Fruit fly (Drosophila melanogaster) whole organism, embryonic: ENCODE results near the gene dnc.

Experiments
- Bdp1 ChIP-seq: fragments of 200-800 bp; sonication (Bioruptor generic); optimal IDR thresholded peaks from 3 replicates; lab custom pipeline; 2016; ENCODE audit warnings: missing biosample characterization, missing genetic modification characterization
- Bteb2 ChIP-seq: fragments of 200-800 bp; sonication (Bioruptor generic); optimal IDR thresholded peaks from 2 replicates; lab custom pipeline; 2016; ENCODE audit warnings: missing biosample characterization, missing genetic modification characterization
- CG10147 ChIP-seq: fragments of 200-800 bp; sonication (Bioruptor generic); optimal IDR thresholded peaks from 2 replicates; lab custom pipeline; 2019; ENCODE audit warnings: missing biosample characterization, mild to moderate bottlenecking, missing genetic modification characterization, moderate library complexity
- CG11093 ChIP-seq: fragments of 200-800 bp; sonication (Bioruptor generic); IDR thresholded peaks from 3 replicates; pipeline ENCODE4 v1.3.6; 2022; ENCODE audit warnings: missing biosample characterization, missing genetic modification characterization
- CG11695 ChIP-seq: fragments of 200-800 bp; sonication (Bioruptor generic); IDR thresholded peaks from 3 replicates; pipeline ENCODE4 v1.3.6; 2022; ENCODE audit warnings: missing biosample characterization, missing genetic modification characterization
- CG12219 ChIP-seq: fragments of 200-800 bp; sonication (Bioruptor generic); optimal IDR thresholded peaks from 3 replicates; lab custom pipeline; 2018; ENCODE audit warnings: missing biosample characterization, mild to moderate bottlenecking, missing genetic modification characterization
- CG12942 ChIP-seq: fragments of 200-800 bp; sonication (Bioruptor generic); optimal IDR thresholded peaks from 3 replicates; lab custom pipeline; 2016; ENCODE audit warnings: missing biosample characterization, missing genetic modification characterization
- CG13123 ChIP-seq: fragments of 200-800 bp; sonication (Bioruptor generic); optimal IDR thresholded peaks from 2 replicates; lab custom pipeline; 2016; ENCODE audit warnings: missing biosample characterization, missing genetic modification characterization
- CG14667 ChIP-seq: fragments of 200-800 bp; sonication (Bioruptor generic); IDR thresholded peaks from 2 replicates; pipeline ENCODE4 v1.3.6; 2022; ENCODE audit warnings: missing biosample characterization, missing genetic modification characterization
- CG16815 ChIP-seq: fragments of 200-800 bp; sonication (Bioruptor generic); optimal IDR thresholded peaks from 3 replicates; lab custom pipeline; 2017; ENCODE audit warnings: missing biosample characterization, mild to moderate bottlenecking, missing genetic modification characterization
- CG2712 ChIP-seq: fragments of 200-800 bp; optimal IDR thresholded peaks from 3 replicates; lab custom pipeline; 2019; ENCODE audit warnings: missing biosample characterization, mild to moderate bottlenecking, missing genetic modification characterization, moderate library complexity
- CG30020 ChIP-seq: fragments of 200-800 bp; optimal IDR thresholded peaks from 2 replicates; lab custom pipeline; 2019; ENCODE audit warnings: missing biosample characterization, mild to moderate bottlenecking, missing genetic modification characterization, moderate library complexity
- CG3407 ChIP-seq: fragments of 200-800 bp; sonication (Bioruptor generic); optimal IDR thresholded peaks from 2 replicates; lab custom pipeline; 2018; ENCODE audit warnings: missing biosample characterization, mild to moderate bottlenecking, missing genetic modification characterization
- CG4404 ChIP-seq: fragments of 200-800 bp; sonication (Bioruptor generic); IDR thresholded peaks from 2 replicates; pipeline ENCODE4 v1.3.6; 2022; ENCODE audit warnings: missing biosample characterization, missing genetic modification characterization
- CG4820 ChIP-seq: fragments of 200-800 bp; sonication (Bioruptor generic); optimal IDR thresholded peaks from 3 replicates; lab custom pipeline; 2016; ENCODE audit warnings: missing biosample characterization, missing genetic modification characterization
- CG8281 ChIP-seq: fragments of 200-800 bp; sonication (Bioruptor generic); optimal IDR thresholded peaks from 2 replicates; lab custom pipeline; 2018; ENCODE audit warnings: missing biosample characterization, mild to moderate bottlenecking, missing genetic modification characterization, moderate library complexity
- CTCF ChIP-seq: fragments of 200-800 bp; sonication (Bioruptor generic); optimal IDR thresholded peaks from 2 replicates; lab custom pipeline; 2017; ENCODE audit warnings: missing biosample characterization, mild to moderate bottlenecking, missing genetic modification characterization, moderate library complexity
- Dll ChIP-seq: fragments of 200-800 bp; sonication (Bioruptor generic); IDR thresholded peaks from 4 replicates; pipeline ENCODE4 v1.3.6; 2022; ENCODE audit warnings: missing biosample characterization, missing genetic modification characterization; ENCODE audit not compliant: partially characterized antibody
- Drgx ChIP-seq: fragments of 200-800 bp; sonication (Bioruptor generic); IDR thresholded peaks from 2 replicates; pipeline ENCODE4 v1.3.6; 2022; ENCODE audit warnings: missing biosample characterization, missing genetic modification characterization
- Fer1 ChIP-seq: fragments of 200-800 bp; sonication (Bioruptor generic); optimal IDR thresholded peaks from 2 replicates; lab custom pipeline; 2017; ENCODE audit warnings: missing biosample characterization, mild to moderate bottlenecking, missing genetic modification characterization
- Hand ChIP-seq: fragments of 200-800 bp; sonication (Bioruptor generic); optimal IDR thresholded peaks from 2 replicates; lab custom pipeline; 2017; ENCODE audit warnings: mild to moderate bottlenecking, missing biosample characterization, missing genetic modification reagents, missing genetic modification characterization
- Hr3 ChIP-seq: fragments of 200-800 bp; sonication (Bioruptor generic); optimal IDR thresholded peaks from 3 replicates; lab custom pipeline; 2016; ENCODE audit warnings: missing biosample characterization, missing genetic modification characterization
- Lpt ChIP-seq: fragments of >200 bp; optimal IDR thresholded peaks from 2 replicates; lab custom pipeline; 2018; ENCODE audit warnings: missing biosample characterization, missing genetic modification characterization
- Meics ChIP-seq: fragments of 200-800 bp; sonication (Bioruptor generic); optimal IDR thresholded peaks from 2 replicates; lab custom pipeline; 2017; ENCODE audit warnings: missing biosample characterization, mild to moderate bottlenecking, missing genetic modification characterization
- Nf-YC ChIP-seq: fragments of 200-800 bp; optimal IDR thresholded peaks from 3 replicates; lab custom pipeline; 2019; ENCODE audit warnings: missing biosample characterization, mild to moderate bottlenecking, missing genetic modification characterization, moderate library complexity
- Side ChIP-seq: fragments of 200-800 bp; sonication (Bioruptor generic); optimal IDR thresholded peaks from 2 replicates; lab custom pipeline; 2016; ENCODE audit warnings: missing biosample characterization, missing genetic modification characterization
- Sox102F ChIP-seq: fragments of 200-800 bp; sonication (Bioruptor generic); optimal IDR thresholded peaks from 2 replicates; lab custom pipeline; 2018; ENCODE audit warnings: missing biosample characterization, mild to moderate bottlenecking, missing genetic modification characterization, moderate library complexity
- TFAM ChIP-seq: fragments of 200-800 bp; sonication (Bioruptor generic); optimal IDR thresholded peaks from 2 replicates; lab custom pipeline; 2017; ENCODE audit warnings: missing biosample characterization, missing genetic modification characterization, inconsistent platforms
- Trl ChIP-seq, 3 experiments: fragments of >200 bp in 2 of 3; fragments of 200-800 bp in 1 of 3; sonication (Bioruptor generic) in 1 of 3; optimal IDR thresholded peaks; 2 replicates in 1 of 3; 3 replicates in 2 of 3; lab custom pipeline; 2016 to 2017; ENCODE audit warnings: missing biosample characterization in 1 of 3, missing genetic modification characterization in 1 of 3
- Vsx1 ChIP-seq: fragments of 200-800 bp; sonication (Bioruptor generic); optimal IDR thresholded peaks from 2 replicates; lab custom pipeline; 2017; ENCODE audit warnings: missing biosample characterization, mild to moderate bottlenecking, missing genetic modification characterization, missing genetic modification reagents
- ac ChIP-seq: fragments of 200-800 bp; sonication (Bioruptor generic); optimal IDR thresholded peaks from 3 replicates; lab custom pipeline; 2017; ENCODE audit warnings: missing biosample characterization, mild to moderate bottlenecking, missing genetic modification characterization
- bowl ChIP-seq: fragments of 200-800 bp; sonication (Bioruptor generic); IDR thresholded peaks from 2 replicates; pipeline ENCODE4 v1.3.6; 2022; ENCODE audit warnings: missing biosample characterization, missing genetic modification characterization
- cad ChIP-seq: fragments of >200 bp; optimal IDR thresholded peaks from 2 replicates; lab custom pipeline; 2017; ENCODE audit warnings: missing biosample characterization, missing genetic modification characterization
- cwo ChIP-seq: fragments of 200-800 bp; sonication (Bioruptor generic); optimal IDR thresholded peaks from 3 replicates; lab custom pipeline; 2017; ENCODE audit warnings: missing biosample characterization, missing genetic modification characterization, mild to moderate bottlenecking, moderate library complexity, missing genetic modification reagents
- disco-r ChIP-seq: fragments of 200-800 bp; sonication (Bioruptor generic); optimal IDR thresholded peaks from 2 replicates; lab custom pipeline; 2016; ENCODE audit warnings: missing biosample characterization, missing genetic modification characterization
- dm ChIP-seq: fragments of 200-800 bp; sonication (Bioruptor generic); optimal IDR thresholded peaks from 3 replicates; lab custom pipeline; 2016; ENCODE audit warnings: missing biosample characterization, missing genetic modification characterization
- dmrt11E ChIP-seq: fragments of 200-800 bp; sonication (Bioruptor generic); optimal IDR thresholded peaks from 3 replicates; lab custom pipeline; 2018; ENCODE audit warnings: missing biosample characterization, mild to moderate bottlenecking, missing genetic modification characterization, moderate library complexity
- gro ChIP-seq: fragments of 200-800 bp; sonication (Bioruptor generic); optimal IDR thresholded peaks from 2 replicates; lab custom pipeline; 2016; ENCODE audit warnings: missing biosample characterization, missing genetic modification characterization
- her ChIP-seq: fragments of 200-800 bp; sonication (Bioruptor generic); optimal IDR thresholded peaks from 2 replicates; lab custom pipeline; 2016; ENCODE audit warnings: missing biosample characterization, missing genetic modification characterization
- knrl ChIP-seq: fragments of 200-800 bp; sonication (Bioruptor generic); IDR thresholded peaks from 3 replicates; pipeline ENCODE4 v1.3.6; 2022; ENCODE audit warnings: missing biosample characterization, missing genetic modification characterization; ENCODE audit not compliant: partially characterized antibody
- mirr ChIP-seq: fragments of 200-800 bp; sonication (Bioruptor generic); optimal IDR thresholded peaks from 3 replicates; lab custom pipeline; 2018; ENCODE audit warnings: missing biosample characterization, mild to moderate bottlenecking, missing genetic modification characterization
- oc ChIP-seq: fragments of 200-800 bp; sonication (Bioruptor generic); optimal IDR thresholded peaks from 2 replicates; lab custom pipeline; 2018; ENCODE audit warnings: missing biosample characterization, mild to moderate bottlenecking, missing genetic modification characterization, moderate library complexity
- org-1 ChIP-seq: fragments of 200-800 bp; sonication (Bioruptor generic); optimal IDR thresholded peaks from 2 replicates; lab custom pipeline; 2017; ENCODE audit warnings: missing biosample characterization, missing genetic modification characterization
- otp ChIP-seq: fragments of 200-800 bp; sonication (Bioruptor generic); IDR thresholded peaks from 3 replicates; pipeline ENCODE4, ENCODE4 v1.3.6; 2022; ENCODE audit warnings: missing biosample characterization, missing genetic modification characterization
- peb ChIP-seq: fragments of 200-800 bp; sonication (Bioruptor generic); IDR thresholded peaks from 2 replicates; pipeline ENCODE4 v1.3.6; 2022; ENCODE audit warnings: missing biosample characterization, missing genetic modification characterization
- phol ChIP-seq: fragments of 200-800 bp; sonication (Bioruptor generic); optimal IDR thresholded peaks from 3 replicates; lab custom pipeline; 2018; ENCODE audit warnings: missing biosample characterization, mild to moderate bottlenecking, missing genetic modification characterization, moderate library complexity
- row ChIP-seq: fragments of 200-800 bp; sonication (Bioruptor generic); IDR thresholded peaks from 3 replicates; pipeline ENCODE4 v1.3.6; 2022; ENCODE audit warnings: missing biosample characterization, missing genetic modification characterization
- slbo ChIP-seq: fragments of 200-800 bp; sonication (Bioruptor generic); IDR thresholded peaks from 2 replicates; pipeline ENCODE4 v1.3.6; 2022; ENCODE audit warnings: missing biosample characterization, missing genetic modification characterization
- toy ChIP-seq: fragments of 200-800 bp; sonication (Bioruptor generic); IDR thresholded peaks from 2 replicates; pipeline ENCODE4 v1.3.6; 2022; ENCODE audit warnings: missing biosample characterization, missing genetic modification characterization
- vvl ChIP-seq: fragments of 200-800 bp; sonication (Bioruptor generic); IDR thresholded peaks from 2 replicates; pipeline ENCODE4 v1.3.6; 2022; ENCODE audit warnings: missing biosample characterization, missing genetic modification characterization
- wor ChIP-seq: fragments of 200-800 bp; sonication (Bioruptor generic); IDR thresholded peaks from 2 replicates; pipeline ENCODE4 v1.3.6; 2022; ENCODE audit warnings: missing biosample characterization, missing genetic modification characterization

The dnc gene

dm6 chrX:3134383-3135101 lies 41.7 kb upstream of the dnc start, which contains the start of gene N (continued):
- TF ChIP-seq her (GFP tag; lab: Kevin White, UChicago): peak; percentile 54
- no peak for TF ChIP-seq CG11093
- no peak for TF ChIP-seq cwo (GFP tag; lab: Kevin White, UChicago)
- peak; percentile 97 for TF ChIP-seq phol
- no peak for TF ChIP-seq TFAM (GFP tag; lab: Kevin White, UChicago)
- no peak for TF ChIP-seq otp
- TF ChIP-seq CG3407: no peak
- TF ChIP-seq oc (tag; lab: Kevin White, UChicago): no peak
- peak; percentile 62 for TF ChIP-seq CG2712
- peak; percentile 67 for TF ChIP-seq slbo (GFP tag; lab: Robert Waterston, UW)
- no peak for TF ChIP-seq Dll
- no peak for TF ChIP-seq mirr (GFP tag; lab: Kevin White, UChicago)
- TF ChIP-seq dmrt11E (tag; lab: Kevin White, UChicago): peak; percentile 22
- no peak for TF ChIP-seq CG30020 (tag; lab: Kevin White, UChicago)
- TF ChIP-seq Drgx (GFP tag; lab: Robert Waterston, UW): peak; percentile 66
- peak; percentile 44 for TF ChIP-seq Side
- TF ChIP-seq vvl: peak; percentile 64
- peak; percentile 25 for TF ChIP-seq org-1
- no peak for TF ChIP-seq Hr3
- TF ChIP-seq ac (GFP tag; lab: Kevin White, UChicago): no peak
- TF ChIP-seq toy: no peak
- TF ChIP-seq CG8281 (tag; lab: Kevin White, UChicago): no peak
- no peak for TF ChIP-seq CG14667
- peak; percentile 95 for TF ChIP-seq CTCF (GFP tag; lab: Kevin White, UChicago)
- no peak for TF ChIP-seq disco-r (GFP tag; lab: Kevin White, UChicago)
- no peak for TF ChIP-seq CG12219 (GFP tag; lab: Kevin White, UChicago)
- TF ChIP-seq peb: no peak
- TF ChIP-seq Bteb2 (GFP tag; lab: Kevin White, UChicago): peak; percentile 30
- TF ChIP-seq CG4404 (GFP tag; lab: Robert Waterston, UW): no peak
- TF ChIP-seq gro (GFP tag; lab: Kevin White, UChicago): peak; percentile 48
- peak; percentile 10 for TF ChIP-seq CG13123 (GFP tag; lab: Kevin White, UChicago)
- peak; percentile 43 for TF ChIP-seq dm (GFP tag; lab: Kevin White, UChicago)
- no peak for TF ChIP-seq Trl (optimal IDR thresholded peaks at IDR 0.05; lab: Kevin White, UChicago)
- TF ChIP-seq Trl (GFP tag; optimal IDR thresholded peaks at IDR 0.05; lab: Kevin White, UChicago): peak; percentile 64
- TF ChIP-seq row (GFP tag; lab: Robert Waterston, UW): no peak; the same call in 2 of the 3 replicates
- TF ChIP-seq Nf-YC: no peak
- TF ChIP-seq Lpt (GFP tag; lab: Kevin White, UChicago): no peak
- peak; percentile 8 for TF ChIP-seq cad (GFP tag; lab: Kevin White, UChicago)
- TF ChIP-seq Hand: no peak
- TF ChIP-seq Sox102F: peak; percentile 47
- no peak for TF ChIP-seq wor
- peak; percentile 7 for TF ChIP-seq Meics (GFP tag; lab: Kevin White, UChicago)
- no peak for TF ChIP-seq CG16815 (GFP tag; lab: Kevin White, UChicago)
- TF ChIP-seq CG11695 (GFP tag; lab: Robert Waterston, UW): peak; percentile 75
- peak; percentile 19 for TF ChIP-seq CG12942 (GFP tag; lab: Kevin White, UChicago)
- no peak for TF ChIP-seq CG10147 (GFP tag; lab: Kevin White, UChicago)
- no peak for TF ChIP-seq Bdp1 (GFP tag; lab: Kevin White, UChicago)
- TF ChIP-seq Vsx1 (GFP tag; lab: Kevin White, UChicago): no peak
- TF ChIP-seq bowl (GFP tag; lab: Robert Waterston, UW): no peak
- TF ChIP-seq Fer1: peak; percentile 38
- peak; percentile 75 for TF ChIP-seq knrl
- peak; percentile 0 for TF ChIP-seq CG4820 (GFP tag; lab: Kevin White, UChicago)
